Worm (Caenorhabditis elegans) whole organism, midembryonic: ENCODE data around the gene str-162.

Experiments used
- med-1 ChIP-seq: sonication (generic microtip); optimal IDR thresholded peaks from 2 replicates; lab custom pipeline; 2017; ENCODE audit warnings: missing genetic modification characterization, mild to moderate bottlenecking, missing compliant biosample characterization, antibody characterized with exemption, missing genetic modification reagents; ENCODE audit not compliant: insufficient read depth
- tab-1 ChIP-seq: fragments of 200-800 bp; sonication (Bioruptor generic); IDR thresholded peaks from 2 replicates; pipeline ENCODE4 v1.3.6; 2022; ENCODE audit warnings: missing genetic modification characterization, missing compliant biosample characterization
- ztf-29 ChIP-seq: fragments of 200-800 bp; sonication (Bioruptor generic); IDR thresholded peaks from 2 replicates; pipeline ENCODE4 v1.3.6; 2022; ENCODE audit warnings: missing genetic modification reagents, missing genetic modification characterization, missing compliant biosample characterization

DNA sequence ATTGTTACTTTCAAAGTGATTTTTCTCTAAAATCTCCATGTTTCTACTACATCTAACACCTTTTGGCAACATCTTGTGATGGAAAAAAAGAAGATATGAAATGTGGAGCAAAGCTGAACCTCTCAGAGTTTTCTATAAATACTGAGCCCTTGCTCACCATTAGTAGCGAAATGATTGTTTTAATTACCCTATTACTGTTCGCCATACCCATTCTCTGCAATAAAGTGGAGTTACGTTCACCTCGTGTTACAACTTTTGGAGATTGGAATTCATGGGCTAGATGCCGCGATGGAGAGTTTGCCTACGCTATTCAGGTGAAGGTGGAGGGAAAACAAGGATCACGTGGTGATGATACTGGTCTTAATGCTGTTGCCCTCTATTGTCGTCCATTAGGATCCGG is 28.4 kb upstream of the str-162 start, which contains the start of gene txt-3:
- TF ChIP-seq tab-1 (GFP tag; lab: Robert Waterston, UW) = no peak
- TF ChIP-seq ztf-29 = no peak
- no peak for TF ChIP-seq med-1 (GFP tag; lab: Kevin White, UChicago)
